Fruit fly (Drosophila melanogaster): Measurements from ENCODE around the gene CG5245.

CG5245 gene

dm6 chr3R:12448889-12449314, 19.5 kb downstream of the CG5245 start, which contains the start of gene CG18549 (continued):
- TF ChIP-seq CG12942 (GFP tag; optimal IDR thresholded peaks at IDR 0.05) (peak; percentile 99), CG9876 (GFP tag; optimal IDR thresholded peaks at IDR 0.05) (peak; percentile 96), row (GFP tag; IDR thresholded peaks at IDR 0.05) (peak; percentile 100), NK7.1 (GFP tag; optimal IDR thresholded peaks at IDR 0.05) (peak; percentile 99), CG11398 (GFP tag; optimal IDR thresholded peaks at IDR 0.05) (peak; percentile 99), CG32532 (GFP tag; IDR thresholded peaks at IDR 0.05) (peak; percentile 100), YL-1 (GFP tag; optimal IDR thresholded peaks at IDR 0.05) (peak; percentile 100), CG4854 (GFP tag; optimal IDR thresholded peaks at IDR 0.05) (peak; percentile 99), ro (GFP tag; IDR thresholded peaks at IDR 0.05) (peak; percentile 99), fru (optimal IDR thresholded peaks at IDR 0.05) (no peak), CG11504 (tag; optimal IDR thresholded peaks at IDR 0.05) (peak; percentile 99), Ssrp (tag; optimal IDR thresholded peaks at IDR 0.05) (peak; percentile 100), gsb (GFP tag; IDR thresholded peaks at IDR 0.05) (peak; percentile 100), gcm2 (GFP tag; optimal IDR thresholded peaks at IDR 0.05) (peak; percentile 99), grau (tag; optimal IDR thresholded peaks at IDR 0.05) (peak; percentile 99), CG5953 (GFP tag; IDR thresholded peaks at IDR 0.05) (peak; percentile 100), Antp (GFP tag; optimal IDR thresholded peaks at IDR 0.05) (peak; percentile 99), Aef1 (GFP tag; IDR thresholded peaks at IDR 0.05) (peak; percentile 100), Opbp (GFP tag; IDR thresholded peaks at IDR 0.05; ENCODE audit: partially characterized antibody) (peak; percentile 82), CG3065 (GFP tag; optimal IDR thresholded peaks at IDR 0.05) (peak; percentile 99), Abd-B (GFP tag; optimal IDR thresholded peaks at IDR 0.05) (peak; percentile 100), Gsc (GFP tag; IDR thresholded peaks at IDR 0.05) (peak; percentile 99), zf30C (GFP tag; optimal IDR thresholded peaks at IDR 0.05) (peak; percentile 65), inv (GFP tag; IDR thresholded peaks at IDR 0.05; ENCODE audit: partially characterized antibody) (peak; percentile 68), Ets97D (GFP tag; optimal IDR thresholded peaks at IDR 0.05) (peak; percentile 96), bsh (GFP tag; optimal IDR thresholded peaks at IDR 0.05) (peak; percentile 100), crc (GFP tag; optimal IDR thresholded peaks at IDR 0.05) (peak; percentile 98), CG12071 (GFP tag; optimal IDR thresholded peaks at IDR 0.05) (peak; percentile 99), Dp (GFP tag; optimal IDR thresholded peaks at IDR 0.05) (peak; percentile 96), Hsf (GFP tag; optimal IDR thresholded peaks at IDR 0.05) (peak; percentile 100), ssp (GFP tag; IDR thresholded peaks at IDR 0.05) (peak; percentile 97), wdn (GFP tag; IDR thresholded peaks at IDR 0.05) (peak; percentile 99), CG12299 (tag; optimal IDR thresholded peaks at IDR 0.05) (peak; percentile 100), stc (GFP tag; IDR thresholded peaks at IDR 0.05) (peak; percentile 100), CG18619 (GFP tag; optimal IDR thresholded peaks at IDR 0.05) (peak; percentile 100), pan (optimal IDR thresholded peaks at IDR 0.05) (no peak), pan (GFP tag; optimal IDR thresholded peaks at IDR 0.05 in 1 of 2, IDR thresholded peaks at IDR 0.05 in 1 of 2) (peak in 1 of 2 experiments; percentile 100), CG3995 (GFP tag; optimal IDR thresholded peaks at IDR 0.05) (peak; percentile 87), CG3281 (GFP tag; optimal IDR thresholded peaks at IDR 0.05) (peak; percentile 99), unc-4 (GFP tag; IDR thresholded peaks at IDR 0.05; ENCODE audit: partially characterized antibody) (peak; percentile 81), D19A (tag; optimal IDR thresholded peaks at IDR 0.05) (peak; percentile 100), sna (GFP tag; IDR thresholded peaks at IDR 0.05; ENCODE audit: partially characterized antibody) (peak; percentile 85), CG13287 (GFP tag; IDR thresholded peaks at IDR 0.05; ENCODE audit: partially characterized antibody) (peak; percentile 88), CG6791 (GFP tag; IDR thresholded peaks at IDR 0.05; ENCODE audit: partially characterized antibody) (peak; percentile 81), CG31388 (GFP tag; optimal IDR thresholded peaks at IDR 0.05) (peak; percentile 99), eyg (GFP tag; optimal IDR thresholded peaks at IDR 0.05) (peak; percentile 99), CG32767 (GFP tag; IDR thresholded peaks at IDR 0.05) (peak; percentile 100), Adf1 (GFP tag; IDR thresholded peaks at IDR 0.05) (peak; percentile 93), aop (GFP tag; IDR thresholded peaks at IDR 0.05) (peak; percentile 98), nmo (GFP tag; optimal IDR thresholded peaks at IDR 0.05) (peak; percentile 100), sob (GFP tag; IDR thresholded peaks at IDR 0.05) (peak; percentile 100), CG6689 (GFP tag; IDR thresholded peaks at IDR 0.05) (peak; percentile 100)

Measured in whole organism, embryonic.